Worm (Caenorhabditis elegans) whole organism, early embryonic: ENCODE measurements around the gene rol-3.

ENCODE experiments used
- B0310.2 ChIP-seq: sonication (generic microtip); optimal IDR thresholded peaks from 2 replicates; lab custom pipeline; 2016; ENCODE audit warnings: mild to moderate bottlenecking, missing genetic modification characterization, missing compliant biosample characterization
- F13C5.2 ChIP-seq: sonication (generic microtip); optimal IDR thresholded peaks from 2 replicates; lab custom pipeline; 2017; ENCODE audit warnings: mild to moderate bottlenecking, missing genetic modification characterization, inconsistent platforms, missing compliant biosample characterization
- aly-1 ChIP-seq: sonication (generic microtip); optimal IDR thresholded peaks from 2 replicates; lab custom pipeline; 2016; ENCODE audit warnings: missing genetic modification characterization, missing compliant biosample characterization
- ama-1 ChIP-seq: fragments of 150-350 bp; optimal IDR thresholded peaks from 2 replicates; lab custom pipeline; 2014
- ceh-13 ChIP-seq: fragments of 200-800 bp; sonication (Bioruptor generic); optimal IDR thresholded peaks from 2 replicates; lab custom pipeline; 2018; ENCODE audit warnings: mild to moderate bottlenecking, missing genetic modification characterization, missing compliant biosample characterization
- ceh-36 ChIP-seq: sonication (generic microtip); optimal IDR thresholded peaks from 2 replicates; lab custom pipeline; 2016; ENCODE audit warnings: missing genetic modification characterization, inconsistent platforms, missing compliant biosample characterization
- ets-7 ChIP-seq: sonication (generic microtip); optimal IDR thresholded peaks from 2 replicates; lab custom pipeline; 2016; ENCODE audit warnings: missing genotype, missing genetic modification characterization, missing compliant biosample characterization
- flt-1 ChIP-seq: fragments of 200-800 bp; sonication (Bioruptor generic); IDR thresholded peaks from 2 replicates; pipeline ENCODE4 v1.3.6; 2022; ENCODE audit warnings: missing genetic modification characterization, missing compliant biosample characterization
- hmbx-1 ChIP-seq: sonication (generic microtip); optimal IDR thresholded peaks from 2 replicates; lab custom pipeline; 2016; ENCODE audit warnings: mild to moderate bottlenecking, missing genetic modification characterization, missing compliant biosample characterization
- hmg-4 ChIP-seq: fragments of 200-800 bp; sonication (Bioruptor generic); optimal IDR thresholded peaks from 2 replicates; lab custom pipeline; 2018; ENCODE audit warnings: mild to moderate bottlenecking, missing genetic modification characterization, missing compliant biosample characterization
- hnd-1 ChIP-seq: sonication (generic microtip); optimal IDR thresholded peaks from 2 replicates; lab custom pipeline; 2016; ENCODE audit warnings: missing genetic modification characterization, missing compliant biosample characterization
- pes-1 ChIP-seq: fragments of 200-800 bp; sonication (Bioruptor generic); IDR thresholded peaks from 2 replicates; pipeline ENCODE4 v1.3.6; 2022; ENCODE audit warnings: missing genetic modification reagents, missing genetic modification characterization, missing compliant biosample characterization
- scrt-1 ChIP-seq: fragments of 200-800 bp; sonication (Bioruptor generic); IDR thresholded peaks from 2 replicates; pipeline ENCODE4 v1.3.6; 2022; ENCODE audit warnings: missing genetic modification characterization, missing compliant biosample characterization
- sea-1 ChIP-seq: fragments of 200-800 bp; sonication (Bioruptor generic); conservative IDR thresholded peaks from 2 replicates; pipeline ENCODE4 v1.3.6; 2022; ENCODE audit warnings: missing genetic modification characterization, missing compliant biosample characterization
- tbx-11 ChIP-seq: fragments of 200-800 bp; sonication (Bioruptor generic); IDR thresholded peaks from 2 replicates; pipeline ENCODE4 v1.3.6; 2022; ENCODE audit warnings: missing genetic modification characterization, missing compliant biosample characterization
- tbx-37 ChIP-seq: fragments of 200-800 bp; sonication (Bioruptor generic); conservative IDR thresholded peaks from 2 replicates; pipeline ENCODE4 v1.3.6; 2022; ENCODE audit warnings: missing genetic modification reagents, missing genetic modification characterization, missing compliant biosample characterization
- tra-4 ChIP-seq: sonication (generic microtip); optimal IDR thresholded peaks from 2 replicates; lab custom pipeline; 2017; ENCODE audit warnings: missing genetic modification characterization, missing compliant biosample characterization

The rol-3 gene

ce11 chrV:8263466-8263865 lies 25.3 kb upstream of the rol-3 start, which contains the start of gene C16D9.8:
Gene C16D9.8, minus strand, starts transcription at chrV:8263566.
- TF ChIP-seq aly-1: no peak
- TF ChIP-seq F13C5.2 (tag; lab: Kevin White, UChicago): no peak
- no peak for TF ChIP-seq ama-1 (lab: Kevin White, UChicago)
- TF ChIP-seq ceh-13: no peak
- no peak for TF ChIP-seq scrt-1
- no peak for TF ChIP-seq pes-1 (GFP tag; lab: Robert Waterston, UW)
- no peak for TF ChIP-seq ets-7
- TF ChIP-seq flt-1: no peak
- no peak for TF ChIP-seq tbx-11 (GFP tag; lab: Robert Waterston, UW)
- TF ChIP-seq hmg-4: no peak
- no peak for TF ChIP-seq B0310.2 (tag; lab: Kevin White, UChicago)

DNA sequence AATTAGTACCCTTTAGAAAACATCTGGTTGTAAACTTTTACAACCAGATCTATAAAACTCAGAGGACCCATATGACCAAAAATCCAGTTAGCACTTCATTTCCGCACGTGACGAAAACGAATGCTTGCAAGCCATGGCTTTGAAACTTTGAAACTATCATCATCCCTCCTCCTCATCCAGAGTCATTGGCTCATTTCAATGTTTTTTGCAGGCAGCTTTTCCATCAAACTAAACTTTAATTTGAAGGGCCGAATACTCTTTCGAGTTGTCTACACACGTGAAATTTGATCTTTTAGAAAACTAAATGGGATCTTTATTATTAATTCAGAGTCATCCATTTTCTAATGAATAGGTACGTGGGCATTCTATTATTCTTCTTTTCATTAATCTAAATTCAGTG lies 24.0 kb upstream of the rol-3 start:
- no peak for TF ChIP-seq scrt-1

DNA sequence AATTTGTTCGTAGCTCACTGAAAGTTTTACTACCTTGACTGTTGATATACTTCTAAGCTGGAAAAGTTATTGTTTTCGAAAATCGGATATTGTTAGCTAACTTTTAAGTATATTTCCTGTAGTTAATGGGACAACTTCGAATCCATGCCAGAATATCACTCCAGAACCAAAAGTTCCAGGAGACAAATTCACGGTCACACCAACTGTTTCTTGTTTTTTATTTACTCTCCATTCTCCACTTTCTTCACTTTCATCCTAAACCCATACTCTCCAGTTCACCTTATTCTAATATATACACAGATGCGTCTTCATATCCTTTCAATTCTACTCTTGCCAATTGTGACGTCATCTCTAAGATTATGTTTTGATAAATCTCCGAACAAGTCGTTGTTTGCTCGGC lies 20.8 kb upstream of the rol-3 start, which contains the start of gene C16D9.1:
Gene C16D9.1, plus strand, starts transcription at position 301 of the 400 bp plus-strand sequence.
- TF ChIP-seq tra-4 (no peak), tbx-37 (GFP tag; lab: Robert Waterston, UW) (no peak), flt-1 (no peak), aly-1 (no peak), hmbx-1 (tag; lab: Kevin White, UChicago) (no peak), ets-7 (no peak), hmg-4 (no peak), ceh-36 (tag; lab: Kevin White, UChicago) (no peak), pes-1 (GFP tag; lab: Robert Waterston, UW) (no peak), F13C5.2 (tag; lab: Kevin White, UChicago) (no peak), tbx-11 (GFP tag; lab: Robert Waterston, UW) (no peak), sea-1 (GFP tag; lab: Robert Waterston, UW) (no peak), hnd-1 (tag; lab: Kevin White, UChicago) (no peak), ama-1 (lab: Kevin White, UChicago) (no peak), scrt-1 (no peak), ceh-13 (no peak), B0310.2 (tag; lab: Kevin White, UChicago) (no peak)

ce11 chrV:8254973-8255372 lies 16.8 kb upstream of the rol-3 start:
- no peak for TF ChIP-seq ceh-36 (tag; lab: Kevin White, UChicago)
- TF ChIP-seq tbx-11 (GFP tag; lab: Robert Waterston, UW): no peak
- no peak for TF ChIP-seq ets-7
- no peak for TF ChIP-seq F13C5.2 (tag; lab: Kevin White, UChicago)
- no peak for TF ChIP-seq tbx-37 (GFP tag; lab: Robert Waterston, UW)
- TF ChIP-seq tra-4: no peak
- no peak for TF ChIP-seq sea-1 (GFP tag; lab: Robert Waterston, UW)
- no peak for TF ChIP-seq hmg-4
- TF ChIP-seq scrt-1: no peak
- no peak for TF ChIP-seq hmbx-1 (tag; lab: Kevin White, UChicago)
- no peak for TF ChIP-seq flt-1
- no peak for TF ChIP-seq ama-1 (lab: Kevin White, UChicago)
- no peak for TF ChIP-seq hnd-1 (tag; lab: Kevin White, UChicago)
- TF ChIP-seq pes-1 (GFP tag; lab: Robert Waterston, UW): no peak
- TF ChIP-seq aly-1: no peak
- no peak for TF ChIP-seq ceh-13

DNA sequence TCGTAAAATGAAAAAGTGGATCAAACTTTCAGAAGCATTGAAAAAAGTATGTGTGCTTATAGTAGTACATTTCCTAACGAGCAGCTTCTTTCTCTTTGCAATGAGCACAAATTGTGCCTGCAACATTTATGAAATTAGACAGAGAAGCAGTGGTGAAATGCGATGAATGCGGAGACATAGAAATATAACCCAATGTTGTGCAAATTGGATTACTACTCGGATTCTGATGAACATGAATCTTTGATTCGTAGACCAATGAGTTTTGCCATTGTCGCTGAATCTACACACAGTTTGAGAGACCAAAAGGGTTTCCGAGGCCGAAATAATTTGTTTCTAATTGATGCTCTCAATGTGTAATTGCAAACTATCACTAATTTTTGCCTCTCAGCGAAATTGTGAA lies 15.7 kb upstream of the rol-3 start:
- TF ChIP-seq tra-4 (no peak), ceh-13 (no peak), tbx-11 (GFP tag; lab: Robert Waterston, UW) (no peak), hnd-1 (tag; lab: Kevin White, UChicago) (no peak), ceh-36 (tag; lab: Kevin White, UChicago) (no peak), aly-1 (no peak), F13C5.2 (tag; lab: Kevin White, UChicago) (no peak), ets-7 (no peak), hmg-4 (no peak), sea-1 (GFP tag; lab: Robert Waterston, UW) (no peak), flt-1 (no peak), tbx-37 (GFP tag; lab: Robert Waterston, UW) (no peak), scrt-1 (no peak), hmbx-1 (tag; lab: Kevin White, UChicago) (no peak), B0310.2 (tag; lab: Kevin White, UChicago) (no peak), pes-1 (GFP tag; lab: Robert Waterston, UW) (no peak), ama-1 (lab: Kevin White, UChicago) (no peak)

DNA sequence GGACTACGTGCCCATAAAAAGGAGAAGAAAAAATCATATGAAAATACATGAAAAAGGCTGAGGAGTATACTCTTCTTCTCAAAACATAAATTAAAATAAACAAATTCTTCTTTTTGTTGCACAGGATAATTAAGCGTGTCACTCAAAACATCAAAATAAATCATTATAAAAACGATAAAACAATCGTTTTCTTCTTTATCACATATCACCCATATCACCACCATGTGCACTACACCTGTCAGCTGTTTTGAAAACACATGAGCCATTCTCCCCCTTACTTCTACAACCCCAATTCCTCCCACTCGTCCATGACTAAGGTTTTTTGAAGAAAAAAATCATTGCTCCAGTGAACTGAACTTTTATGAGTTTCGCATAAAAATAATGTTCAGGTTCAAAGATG lies 14.3 kb upstream of the rol-3 start:
- TF ChIP-seq tbx-11 (GFP tag; lab: Robert Waterston, UW): no peak
- TF ChIP-seq B0310.2 (tag; lab: Kevin White, UChicago): no peak
- TF ChIP-seq scrt-1: no peak
- TF ChIP-seq ceh-13: no peak
- TF ChIP-seq tra-4: no peak
- no peak for TF ChIP-seq ets-7
- no peak for TF ChIP-seq F13C5.2 (tag; lab: Kevin White, UChicago)
- TF ChIP-seq hnd-1 (tag; lab: Kevin White, UChicago): no peak
- no peak for TF ChIP-seq flt-1
- no peak for TF ChIP-seq sea-1 (GFP tag; lab: Robert Waterston, UW)
- no peak for TF ChIP-seq pes-1 (GFP tag; lab: Robert Waterston, UW)
- no peak for TF ChIP-seq tbx-37 (GFP tag; lab: Robert Waterston, UW)
- TF ChIP-seq hmbx-1 (tag; lab: Kevin White, UChicago): no peak
- no peak for TF ChIP-seq aly-1

- no peak for TF ChIP-seq scrt-1
- TF ChIP-seq hnd-1 (tag; lab: Kevin White, UChicago): no peak
- TF ChIP-seq sea-1 (GFP tag; lab: Robert Waterston, UW): no peak
- no peak for TF ChIP-seq hmg-4
- no peak for TF ChIP-seq B0310.2 (tag; lab: Kevin White, UChicago)
- TF ChIP-seq tra-4: no peak
- TF ChIP-seq tbx-37 (GFP tag; lab: Robert Waterston, UW): no peak
- no peak for TF ChIP-seq F13C5.2 (tag; lab: Kevin White, UChicago)
- TF ChIP-seq hmbx-1 (tag; lab: Kevin White, UChicago): no peak
- no peak for TF ChIP-seq aly-1
- no peak for TF ChIP-seq ets-7
- TF ChIP-seq ceh-13: no peak
- no peak for TF ChIP-seq ceh-36 (tag; lab: Kevin White, UChicago)
- TF ChIP-seq pes-1 (GFP tag; lab: Robert Waterston, UW): no peak
- no peak for TF ChIP-seq ama-1 (lab: Kevin White, UChicago)
These were observed 12.9 kb upstream of the rol-3 start for ce11 chrV:8251075-8251474.
